Worm (Caenorhabditis elegans) whole organism, L3 larva: ENCODE results near the gene cng-1.

Experiments used
- ama-1 ChIP-seq: fragments of 150-350 bp; optimal IDR thresholded peaks from 2 replicates; lab custom pipeline; 2018
- ceh-82 ChIP-seq: fragments of 150-350 bp; optimal IDR thresholded peaks from 2 replicates; lab custom pipeline; 2014; ENCODE audit warnings: missing biosample characterization, missing genetic modification characterization
- egl-27 ChIP-seq: sonication (generic microtip); optimal IDR thresholded peaks from 4 replicates; lab custom pipeline; 2017; ENCODE audit warnings: missing biosample characterization, missing genetic modification reagents, missing genetic modification characterization
- elt-1 ChIP-seq: fragments of 150-350 bp; optimal IDR thresholded peaks from 2 replicates; lab custom pipeline; 2014; ENCODE audit warnings: missing biosample characterization, missing genetic modification characterization
- elt-2 ChIP-seq: sonication (generic microtip); optimal IDR thresholded peaks from 2 replicates; lab custom pipeline; 2016; ENCODE audit warnings: missing genetic modification reagents, mild to moderate bottlenecking, missing genetic modification characterization, missing compliant biosample characterization
- elt-3 ChIP-seq, 3 experiments: fragments of 150-350 bp in 1 of 3; sonication (generic microtip) in 2 of 3; optimal IDR thresholded peaks; 2 replicates in 2 of 3; 4 replicates in 1 of 3; lab custom pipeline; 2014 to 2017; ENCODE audit warnings: missing biosample characterization in 3 of 3, missing genetic modification characterization in 3 of 3
- fkh-10 ChIP-seq: sonication (generic microtip); optimal IDR thresholded peaks from 2 replicates; lab custom pipeline; 2017; ENCODE audit warnings: missing biosample characterization, missing genetic modification reagents, missing genetic modification characterization
- unc-62 ChIP-seq: fragments of 150-350 bp; sonication (generic microtip); optimal IDR thresholded peaks from 4 replicates; lab custom pipeline; 2014; ENCODE audit warnings: missing biosample characterization, missing genetic modification reagents, missing genetic modification characterization
- zag-1 ChIP-seq: fragments of 150-350 bp; optimal IDR thresholded peaks from 2 replicates; lab custom pipeline; 2014; ENCODE audit warnings: missing biosample characterization, missing genetic modification characterization
- ztf-4 ChIP-seq: fragments of 150-350 bp; optimal IDR thresholded peaks from 2 replicates; lab custom pipeline; 2014; ENCODE audit warnings: missing biosample characterization, missing genetic modification characterization

- TF ChIP-seq ama-1 (lab: Kevin White, UChicago), result no peak
- no peak for TF ChIP-seq ztf-4 (tag; lab: Kevin White, UChicago)
- no peak for TF ChIP-seq zag-1
- TF ChIP-seq elt-1 (tag; lab: Kevin White, UChicago), result no peak
- TF ChIP-seq ceh-82, result no peak
- TF ChIP-seq elt-2, result no peak
- no peak for TF ChIP-seq egl-27 (tag; lab: Kevin White, UChicago)
- TF ChIP-seq unc-62, result no peak
- TF ChIP-seq fkh-10, result no peak
- no peak for TF ChIP-seq elt-3 (tag; optimal IDR thresholded peaks at IDR 0.05; lab: Kevin White, UChicago)
These were observed 53.0 kb downstream of the cng-1 start, which contains the start of the genes grd-12 and F02D8.1 for ce11 chrV:14978205-14978751.
